Fruit fly (Drosophila melanogaster) Kc167 (cell line): Measurements from ENCODE around the gene Oseg1.

Experiments used
- h ChIP-seq: fragments of >200 bp; optimal IDR thresholded peaks from 3 replicates; lab custom pipeline; 2018; ENCODE audit warnings: missing external identifiers
- insv ChIP-seq: fragments of >200 bp; optimal IDR thresholded peaks from 3 replicates; lab custom pipeline; 2018; ENCODE audit warnings: missing external identifiers
- psq ChIP-seq: fragments of >200 bp; optimal IDR thresholded peaks from 2 replicates; lab custom pipeline; 2017; ENCODE audit warnings: missing external identifiers
- ttk ChIP-seq: sonication (Bioruptor generic); optimal IDR thresholded peaks from 2 replicates; lab custom pipeline; 2017; ENCODE audit warnings: missing external identifiers

DNA sequence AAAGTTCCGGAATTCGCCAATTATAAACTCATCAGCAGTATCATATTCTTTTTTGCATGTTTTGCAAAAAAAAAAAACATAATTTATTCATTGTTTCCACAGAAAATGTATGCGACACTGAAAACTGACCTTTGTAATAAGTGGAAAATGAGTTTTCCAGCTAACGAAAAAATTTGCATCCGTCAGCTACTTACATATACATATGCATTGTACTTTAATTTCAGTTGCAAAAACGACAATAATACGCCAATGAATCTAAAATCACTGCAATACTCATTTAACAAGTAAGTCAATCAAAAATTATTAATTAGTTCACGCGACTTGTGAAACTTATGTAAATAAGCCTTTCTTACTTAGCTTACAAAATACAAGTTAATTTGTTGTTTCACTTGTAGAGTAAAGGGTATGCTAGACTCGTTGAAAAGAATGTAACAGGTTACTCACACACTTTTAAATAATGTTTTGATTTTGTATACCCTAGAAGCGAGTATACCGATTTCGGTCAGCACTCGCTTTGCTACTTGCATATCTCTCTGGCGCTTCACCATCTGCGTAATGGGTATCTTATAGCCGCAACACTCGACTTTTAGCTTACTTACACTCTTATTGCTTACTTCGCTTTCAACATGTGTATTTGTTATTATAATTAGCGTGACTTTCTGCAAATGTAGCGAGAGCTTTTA, 13.7 kb downstream of the Oseg1 start:
- no peak for TF ChIP-seq insv (lab: Kevin White, UChicago)
- TF ChIP-seq psq (lab: Kevin White, UChicago): no peak
- TF ChIP-seq h (lab: Kevin White, UChicago): no peak
- TF ChIP-seq ttk (lab: Kevin White, UChicago): no peak
